Fruit fly (Drosophila melanogaster): ENCODE measurements around the gene RpL17.

The RpL17 gene

dm6 chrX:6756175-6756718 lies 12.2 kb upstream of the RpL17 start, which contains the start of gene sov (continued):
- no peak for TF ChIP-seq CG2712 (tag; optimal IDR thresholded peaks at IDR 0.05)
- peak; percentile 33 for TF ChIP-seq CG17829 (tag; optimal IDR thresholded peaks at IDR 0.05)
- TF ChIP-seq slp2 (GFP tag; optimal IDR thresholded peaks at IDR 0.05) = no peak
- peak; percentile 73; the same call in 1 of the 2 replicates for TF ChIP-seq nerfin-2 (GFP tag; IDR thresholded peaks at IDR 0.05; ENCODE audit: partially characterized antibody)
- TF ChIP-seq C15 (GFP tag; IDR thresholded peaks at IDR 0.05) = no peak
- no peak for TF ChIP-seq Adf1 (GFP tag; IDR thresholded peaks at IDR 0.05)
- TF ChIP-seq lola (GFP tag; optimal IDR thresholded peaks at IDR 0.05) = no peak
- no peak for TF ChIP-seq CG4424 (GFP tag; optimal IDR thresholded peaks at IDR 0.05)
- no peak for TF ChIP-seq crol (GFP tag; IDR thresholded peaks at IDR 0.05)
- peak; percentile 1 for TF ChIP-seq CG4282 (GFP tag; optimal IDR thresholded peaks at IDR 0.05)
- 0 out of 2 replicates have a peak, but pooled peaks have one; percentile 31 for TF ChIP-seq rib (GFP tag; IDR thresholded peaks at IDR 0.05)
- peak; percentile 76 for TF ChIP-seq Sin3A (optimal IDR thresholded peaks at IDR 0.05)
- no peak for TF ChIP-seq Hr78 (GFP tag; optimal IDR thresholded peaks at IDR 0.05)
- no peak for TF ChIP-seq CHES-1-like (GFP tag; optimal IDR thresholded peaks at IDR 0.05)
- no peak for TF ChIP-seq CG12071 (GFP tag; optimal IDR thresholded peaks at IDR 0.05)
- TF ChIP-seq Lhr (GFP tag; optimal IDR thresholded peaks at IDR 0.05) = peak; percentile 88
- no peak for TF ChIP-seq ab (GFP tag; optimal IDR thresholded peaks at IDR 0.05)
- no peak for TF ChIP-seq Fer3 (tag; optimal IDR thresholded peaks at IDR 0.05)
- TF ChIP-seq tll (GFP tag; optimal IDR thresholded peaks at IDR 0.05) = no peak
- TF ChIP-seq CG17361 (GFP tag; IDR thresholded peaks at IDR 0.05) = peak; percentile 39; the same call in 2 of the 3 replicates
- TF ChIP-seq CG12299 (tag; optimal IDR thresholded peaks at IDR 0.05) = no peak
- peak; percentile 77 for TF ChIP-seq amos (GFP tag; IDR thresholded peaks at IDR 0.05; ENCODE audit: partially characterized antibody)
- TF ChIP-seq bsh (GFP tag; optimal IDR thresholded peaks at IDR 0.05) = no peak
- TF ChIP-seq CG3726 (GFP tag; IDR thresholded peaks at IDR 0.05) = no peak
- TF ChIP-seq CG11247 (GFP tag; IDR thresholded peaks at IDR 0.05) = no peak
- TF ChIP-seq en (GFP tag; optimal IDR thresholded peaks at IDR 0.05) = no peak
- TF ChIP-seq CG1602 (GFP tag; optimal IDR thresholded peaks at IDR 0.05) = no peak
- no peak for TF ChIP-seq NC2α (GFP tag; optimal IDR thresholded peaks at IDR 0.05)
- no peak for TF ChIP-seq p53 (GFP tag; optimal IDR thresholded peaks at IDR 0.05)
- TF ChIP-seq jumu (GFP tag; optimal IDR thresholded peaks at IDR 0.05) = no peak
- peak; percentile 68 for TF ChIP-seq CG8290 (GFP tag; optimal IDR thresholded peaks at IDR 0.05)
- peak; percentile 39 to 58 for TF ChIP-seq CG8290 (tag; optimal IDR thresholded peaks at IDR 0.05)
- no peak for TF ChIP-seq Nf-YA (GFP tag; IDR thresholded peaks at IDR 0.05)
- no peak for TF ChIP-seq Abd-B (GFP tag; optimal IDR thresholded peaks at IDR 0.05)
- peak; percentile 62 for TF ChIP-seq Med (GFP tag)
- no peak for TF ChIP-seq repo (GFP tag; optimal IDR thresholded peaks at IDR 0.05)
- TF ChIP-seq Atf3 (GFP tag; optimal IDR thresholded peaks at IDR 0.05) = no peak
- no peak for TF ChIP-seq Dip2 (GFP tag; IDR thresholded peaks at IDR 0.05)
- TF ChIP-seq CG3065 (GFP tag; optimal IDR thresholded peaks at IDR 0.05) = no peak
- no peak for TF ChIP-seq Fer1 (GFP tag; optimal IDR thresholded peaks at IDR 0.05)
- TF ChIP-seq CG10366 (GFP tag; IDR thresholded peaks at IDR 0.05) = no peak
- TF ChIP-seq Drgx (GFP tag; IDR thresholded peaks at IDR 0.05) = no peak
- no peak for TF ChIP-seq Kr (GFP tag; optimal IDR thresholded peaks at IDR 0.05)
- no peak for TF ChIP-seq Atf-2 (GFP tag; optimal IDR thresholded peaks at IDR 0.05)
- no peak for TF ChIP-seq lbe (GFP tag; optimal IDR thresholded peaks at IDR 0.05)
- no peak for TF ChIP-seq CG9215 (GFP tag; IDR thresholded peaks at IDR 0.05)
- TF ChIP-seq yki (optimal IDR thresholded peaks at IDR 0.05) = no peak
- no peak for TF ChIP-seq CG7839 (tag; optimal IDR thresholded peaks at IDR 0.05)
- no peak for TF ChIP-seq Camta (GFP tag; optimal IDR thresholded peaks at IDR 0.05)
- peak; percentile 8; the same call in 1 of the 2 replicates for TF ChIP-seq onecut (GFP tag; IDR thresholded peaks at IDR 0.05)
- TF ChIP-seq Gug (GFP tag; IDR thresholded peaks at IDR 0.05) = no peak
- TF ChIP-seq NK7.1 (GFP tag; optimal IDR thresholded peaks at IDR 0.05) = no peak

All from whole organism, embryonic.